Fruit fly (Drosophila melanogaster) whole organism, embryonic: ENCODE results near the gene CoRest.

Experiments
- CG12155 ChIP-seq: fragments of 200-800 bp; sonication (Bioruptor generic); optimal IDR thresholded peaks from 3 replicates; lab custom pipeline; 2016; ENCODE audit warnings: missing biosample characterization, missing genetic modification characterization
- CG12769 ChIP-seq: fragments of 200-800 bp; sonication (Bioruptor generic); optimal IDR thresholded peaks from 2 replicates; lab custom pipeline; 2019; ENCODE audit warnings: missing biosample characterization, mild to moderate bottlenecking, missing genetic modification characterization, moderate library complexity
- CG13287 ChIP-seq: fragments of 200-800 bp; sonication (Bioruptor generic); IDR thresholded peaks from 2 replicates; pipeline ENCODE4 v1.3.6; 2022; ENCODE audit warnings: missing biosample characterization, missing genetic modification characterization; ENCODE audit not compliant: partially characterized antibody
- CG14014 ChIP-seq: fragments of 200-800 bp; sonication (Bioruptor generic); IDR thresholded peaks from 2 replicates; pipeline ENCODE4 v1.3.6; 2022; ENCODE audit warnings: missing biosample characterization, missing genetic modification characterization
- CG16779 ChIP-seq: fragments of 200-800 bp; sonication (Bioruptor generic); IDR thresholded peaks from 2 replicates; pipeline ENCODE4 v1.3.6; 2022; ENCODE audit warnings: missing biosample characterization, missing genetic modification characterization
- CG16815 ChIP-seq: fragments of 200-800 bp; sonication (Bioruptor generic); optimal IDR thresholded peaks from 3 replicates; lab custom pipeline; 2017; ENCODE audit warnings: missing biosample characterization, mild to moderate bottlenecking, missing genetic modification characterization
- CG1832 ChIP-seq: fragments of 200-800 bp; sonication (Bioruptor generic); optimal IDR thresholded peaks from 2 replicates; lab custom pipeline; 2017; ENCODE audit warnings: missing biosample characterization, mild to moderate bottlenecking, missing genetic modification characterization, inconsistent platforms
- CG32532 ChIP-seq: fragments of 200-800 bp; sonication (Bioruptor generic); IDR thresholded peaks from 2 replicates; pipeline ENCODE4 v1.3.6; 2022; ENCODE audit warnings: missing biosample characterization, missing genetic modification characterization
- CG32767 ChIP-seq: fragments of 200-800 bp; sonication (Bioruptor generic); IDR thresholded peaks from 2 replicates; pipeline ENCODE4 v1.3.6; 2022; ENCODE audit warnings: missing biosample characterization, missing genetic modification characterization
- CG3726 ChIP-seq: fragments of 200-800 bp; sonication (Bioruptor generic); IDR thresholded peaks from 3 replicates; pipeline ENCODE4, ENCODE4 v1.3.6; 2022; ENCODE audit warnings: missing biosample characterization, missing genetic modification characterization
- CG3995 ChIP-seq: fragments of 200-800 bp; sonication (Bioruptor generic); optimal IDR thresholded peaks from 3 replicates; lab custom pipeline; 2016; ENCODE audit warnings: missing biosample characterization, missing genetic modification characterization
- CG4404 ChIP-seq: fragments of 200-800 bp; sonication (Bioruptor generic); IDR thresholded peaks from 2 replicates; pipeline ENCODE4 v1.3.6; 2022; ENCODE audit warnings: missing biosample characterization, missing genetic modification characterization
- CG4820 ChIP-seq: fragments of 200-800 bp; sonication (Bioruptor generic); optimal IDR thresholded peaks from 3 replicates; lab custom pipeline; 2016; ENCODE audit warnings: missing biosample characterization, missing genetic modification characterization
- CG6654 ChIP-seq: fragments of 200-800 bp; sonication (Bioruptor generic); optimal IDR thresholded peaks from 2 replicates; lab custom pipeline; 2017; ENCODE audit warnings: missing biosample characterization, mild to moderate bottlenecking, missing genetic modification characterization
- CG6791 ChIP-seq: fragments of 200-800 bp; sonication (Bioruptor generic); IDR thresholded peaks from 3 replicates; pipeline ENCODE4 v1.3.6; 2022; ENCODE audit warnings: missing biosample characterization, missing genetic modification characterization; ENCODE audit not compliant: partially characterized antibody
- CG7357 ChIP-seq: fragments of 200-800 bp; sonication (Bioruptor generic); IDR thresholded peaks from 3 replicates; pipeline ENCODE4 v1.3.6; 2022; ENCODE audit warnings: missing biosample characterization, missing genetic modification characterization
- CG7928 ChIP-seq: fragments of 200-800 bp; sonication (Bioruptor generic); optimal IDR thresholded peaks from 2 replicates; lab custom pipeline; 2017; ENCODE audit warnings: missing biosample characterization, mild to moderate bottlenecking, missing genetic modification characterization
- CG8290 ChIP-seq, 3 experiments: fragments of 200-800 bp; sonication (Bioruptor generic); optimal IDR thresholded peaks; 2 replicates each; lab custom pipeline; 2016 to 2019; ENCODE audit warnings: missing biosample characterization in 3 of 3, missing genetic modification characterization in 3 of 3, mild to moderate bottlenecking in 2 of 3, moderate library complexity in 1 of 3
- CG8478 ChIP-seq: fragments of >200 bp; optimal IDR thresholded peaks from 2 replicates; lab custom pipeline; 2018
- Dref ChIP-seq: fragments of 200-800 bp; sonication (Bioruptor generic); IDR thresholded peaks from 2 replicates; pipeline ENCODE4 v1.3.6; 2022; ENCODE audit warnings: missing biosample characterization, missing genetic modification characterization
- Eip74EF ChIP-seq, 2 experiments: fragments of 200-800 bp in 1 of 2; fragments of >200 bp in 1 of 2; sonication (Bioruptor generic) in 1 of 2; optimal IDR thresholded peaks; 2 replicates each; lab custom pipeline; 2017 to 2019; ENCODE audit warnings: missing biosample characterization in 2 of 2, missing genetic modification characterization in 2 of 2, mild to moderate bottlenecking in 1 of 2, moderate library complexity in 1 of 2
- Fer3 ChIP-seq: fragments of 200-800 bp; sonication (Bioruptor generic); optimal IDR thresholded peaks from 2 replicates; lab custom pipeline; 2018; ENCODE audit warnings: missing biosample characterization, mild to moderate bottlenecking, missing genetic modification characterization, moderate library complexity
- MESR4 ChIP-seq: fragments of 200-800 bp; sonication (Bioruptor generic); optimal IDR thresholded peaks from 2 replicates; lab custom pipeline; 2018; ENCODE audit warnings: missing biosample characterization, mild to moderate bottlenecking, missing genetic modification characterization, moderate library complexity
- Med ChIP-seq: fragments of 200-800 bp; sonication (Bioruptor generic); peaks from one replicate; lab custom pipeline; 2016; ENCODE audit warnings: missing biosample characterization, missing genetic modification characterization, mild to moderate bottlenecking, inconsistent platforms, moderate library complexity
- Poxn ChIP-seq: fragments of 200-800 bp; sonication (Bioruptor generic); IDR thresholded peaks from 2 replicates; pipeline ENCODE4 v1.3.6; 2022; ENCODE audit warnings: missing biosample characterization, missing genetic modification characterization
- Rfx ChIP-seq: fragments of 200-800 bp; sonication (Bioruptor generic); IDR thresholded peaks from 2 replicates; pipeline ENCODE4 v1.3.6; 2022; ENCODE audit warnings: missing biosample characterization, missing genetic modification characterization
- Stat92E ChIP-seq, 3 experiments: fragments of >200 bp in 2 of 3; fragments of 200-800 bp in 1 of 3; sonication (Bioruptor generic) in 1 of 3; optimal IDR thresholded peaks; 2 replicates each; lab custom pipeline; 2017 to 2019; ENCODE audit warnings: missing biosample characterization in 3 of 3, missing genetic modification characterization in 3 of 3, mild to moderate bottlenecking in 1 of 3, moderate library complexity in 1 of 3
- Xbp1 ChIP-seq: fragments of 200-800 bp; sonication (Bioruptor generic); optimal IDR thresholded peaks from 3 replicates; lab custom pipeline; 2016; ENCODE audit warnings: missing biosample characterization, mild to moderate bottlenecking, missing genetic modification characterization
- cg ChIP-seq: fragments of 200-800 bp; sonication (Bioruptor generic); optimal IDR thresholded peaks from 3 replicates; lab custom pipeline; 2019; ENCODE audit warnings: missing biosample characterization, mild to moderate bottlenecking, missing genetic modification characterization, moderate library complexity
- chif ChIP-seq, 2 experiments: fragments of 200-800 bp; sonication (Bioruptor generic); optimal IDR thresholded peaks; 3 replicates each; lab custom pipeline; 2016; ENCODE audit warnings: missing biosample characterization in 2 of 2, missing genetic modification characterization in 2 of 2
- ci ChIP-seq: fragments of 200-800 bp; sonication (Bioruptor generic); IDR thresholded peaks from 3 replicates; pipeline ENCODE4 v1.3.6; 2022; ENCODE audit warnings: missing biosample characterization, missing genetic modification characterization
- gcm ChIP-seq: fragments of 200-800 bp; sonication (Bioruptor generic); optimal IDR thresholded peaks from 2 replicates; lab custom pipeline; 2019; ENCODE audit warnings: missing biosample characterization, mild to moderate bottlenecking, missing genetic modification characterization, moderate library complexity
- grn ChIP-seq: fragments of 200-800 bp; sonication (Bioruptor generic); optimal IDR thresholded peaks from 3 replicates; lab custom pipeline; 2017; ENCODE audit warnings: missing biosample characterization, missing genetic modification characterization
- kni ChIP-seq: fragments of 200-800 bp; sonication (Bioruptor generic); optimal IDR thresholded peaks from 3 replicates; lab custom pipeline; 2017; ENCODE audit warnings: mild to moderate bottlenecking, missing biosample characterization, missing genetic modification reagents, missing genetic modification characterization
- lilli ChIP-seq: fragments of 200-800 bp; sonication (Bioruptor generic); optimal IDR thresholded peaks from 3 replicates; lab custom pipeline; 2016; ENCODE audit warnings: missing biosample characterization, missing genetic modification characterization
- lola ChIP-seq, 3 experiments: fragments of >200 bp in 2 of 3; fragments of 200-800 bp in 1 of 3; sonication (Bioruptor generic) in 1 of 3; optimal IDR thresholded peaks; 2 replicates each; lab custom pipeline; 2017 to 2019; ENCODE audit warnings: missing biosample characterization in 3 of 3, missing genetic modification characterization in 3 of 3, mild to moderate bottlenecking in 1 of 3, moderate library complexity in 1 of 3
- lov ChIP-seq, 2 experiments: fragments of 200-800 bp in 1 of 2; fragments of >200 bp in 1 of 2; sonication (Bioruptor generic) in 1 of 2; IDR thresholded peaks in 1 of 2; optimal IDR thresholded peaks in 1 of 2; 2 replicates in 1 of 2; 3 replicates in 1 of 2; pipeline versions ENCODE4 v1.3.6 to Lab custom; 2017 to 2022; ENCODE audit warnings: missing biosample characterization in 1 of 2, missing genetic modification characterization in 1 of 2
- nmo ChIP-seq: fragments of 200-800 bp; sonication (Bioruptor generic); optimal IDR thresholded peaks from 2 replicates; lab custom pipeline; 2018; ENCODE audit warnings: missing biosample characterization, mild to moderate bottlenecking, missing genetic modification characterization, moderate library complexity
- nom ChIP-seq: fragments of 200-800 bp; sonication (Bioruptor generic); optimal IDR thresholded peaks from 2 replicates; lab custom pipeline; 2017; ENCODE audit warnings: missing biosample characterization, missing genetic modification characterization, mild to moderate bottlenecking, moderate library complexity, missing genetic modification reagents
- prd ChIP-seq, 3 experiments: fragments of >200 bp in 2 of 3; fragments of 200-800 bp in 1 of 3; sonication (Bioruptor generic) in 1 of 3; optimal IDR thresholded peaks in 2 of 3; IDR thresholded peaks in 1 of 3; 2 replicates in 2 of 3; 3 replicates in 1 of 3; pipeline versions ENCODE4 v1.3.6 to Lab custom; 2017 to 2022; ENCODE audit warnings: missing biosample characterization in 1 of 3, missing genetic modification characterization in 1 of 3
- repo ChIP-seq: fragments of 200-800 bp; sonication (Bioruptor generic); optimal IDR thresholded peaks from 2 replicates; lab custom pipeline; 2016; ENCODE audit warnings: missing biosample characterization, missing genetic modification characterization
- run ChIP-seq: fragments of 200-800 bp; sonication (Bioruptor generic); optimal IDR thresholded peaks from 3 replicates; lab custom pipeline; 2018; ENCODE audit warnings: missing biosample characterization, mild to moderate bottlenecking, missing genetic modification characterization
- sens ChIP-seq: fragments of 200-800 bp; sonication (Bioruptor generic); peaks from one replicate; lab custom pipeline; 2016; ENCODE audit warnings: missing biosample characterization, missing genetic modification characterization
- seq ChIP-seq: fragments of 200-800 bp; sonication (Bioruptor generic); IDR thresholded peaks from 2 replicates; pipeline ENCODE4 v1.3.6; 2022; ENCODE audit warnings: missing biosample characterization, missing genetic modification characterization
- sisA ChIP-seq: fragments of 200-800 bp; sonication (Bioruptor generic); IDR thresholded peaks from 2 replicates; pipeline ENCODE4 v1.3.6; 2022; ENCODE audit warnings: missing biosample characterization, missing genetic modification characterization
- yki ChIP-seq: fragments of >200 bp; optimal IDR thresholded peaks from 3 replicates; lab custom pipeline; 2018
- zfh2 ChIP-seq: fragments of 200-800 bp; sonication (Bioruptor generic); optimal IDR thresholded peaks from 2 replicates; lab custom pipeline; 2016; ENCODE audit warnings: missing biosample characterization, missing genetic modification characterization

The CoRest gene

dm6 chrX:19578908-19579647 is 57.3 kb downstream of the CoRest start:
- TF ChIP-seq CG32532 (GFP tag; lab: Robert Waterston, UW) (no peak; the same call in none of the 2 replicates), chif (GFP tag; optimal IDR thresholded peaks at IDR 0.05; lab: Kevin White, UChicago) (no peak), CG6791 (GFP tag; lab: Robert Waterston, UW) (no peak), CG13287 (GFP tag; lab: Robert Waterston, UW) (no peak), CG16815 (GFP tag; lab: Kevin White, UChicago) (no peak), CG14014 (GFP tag; lab: Robert Waterston, UW) (no peak), Eip74EF (GFP tag; optimal IDR thresholded peaks at IDR 0.05; lab: Kevin White, UChicago) (peak in 1 of 2 experiments; percentile 2), CG7928 (GFP tag; lab: Kevin White, UChicago) (peak; percentile 75), nmo (no peak), seq (GFP tag; lab: Robert Waterston, UW) (0 out of 2 replicates have a peak, but pooled peaks have one; percentile 8), lola (GFP tag; optimal IDR thresholded peaks at IDR 0.05; lab: Kevin White, UChicago) (peak in 1 of 3 experiments; percentile 92), sens (peak; percentile 68), CG3995 (GFP tag; lab: Kevin White, UChicago) (peak; percentile 92), prd (optimal IDR thresholded peaks at IDR 0.05; lab: Kevin White, UChicago) (no peak), prd (GFP tag; IDR thresholded peaks at IDR 0.05; lab: Robert Waterston, UW) (0 out of 3 replicates have a peak, but pooled peaks have one; percentile 12), CG8290 (GFP tag; optimal IDR thresholded peaks at IDR 0.05; lab: Kevin White, UChicago) (no peak), CG8290 (tag; optimal IDR thresholded peaks at IDR 0.05; lab: Kevin White, UChicago) (no peak), repo (GFP tag; lab: Kevin White, UChicago) (no peak), Med (GFP tag; lab: Kevin White, UChicago) (peak; percentile 47), MESR4 (peak; percentile 71), CG32767 (GFP tag; lab: Robert Waterston, UW) (0 out of 2 replicates have a peak, but pooled peaks have one; percentile 21), CG1832 (GFP tag; lab: Kevin White, UChicago) (peak; percentile 67), CG8478 (lab: Kevin White, UChicago) (peak; percentile 99), CG12769 (peak; percentile 78), Xbp1 (no peak), ci (0 out of 3 replicates have a peak, but pooled peaks have one; percentile 23), cg (peak; percentile 95), Stat92E (GFP tag; optimal IDR thresholded peaks at IDR 0.05; lab: Kevin White, UChicago) (peak in 1 of 3 experiments; percentile 80), CG7357 (GFP tag; lab: Robert Waterston, UW) (peak; percentile 70), lov (optimal IDR thresholded peaks at IDR 0.05; lab: Kevin White, UChicago) (no peak), lov (GFP tag; IDR thresholded peaks at IDR 0.05; lab: Robert Waterston, UW) (no peak), Dref (GFP tag; lab: Robert Waterston, UW) (no peak), CG12155 (GFP tag; lab: Kevin White, UChicago) (no peak), Rfx (GFP tag; lab: Robert Waterston, UW) (no peak), gcm (GFP tag; lab: Kevin White, UChicago) (no peak)

- TF ChIP-seq lilli (GFP tag; lab: Kevin White, UChicago), result no peak
- TF ChIP-seq run, result no peak
- no peak for TF ChIP-seq grn
- TF ChIP-seq yki, result no peak
- no peak for TF ChIP-seq CG6654 (GFP tag; lab: Kevin White, UChicago)
- TF ChIP-seq zfh2, result no peak
- TF ChIP-seq Fer3 (tag; lab: Kevin White, UChicago), result no peak
- no peak for TF ChIP-seq nom (GFP tag; lab: Kevin White, UChicago)
- no peak for TF ChIP-seq CG4820 (GFP tag; lab: Kevin White, UChicago)
- TF ChIP-seq CG3726 (GFP tag; lab: Robert Waterston, UW), result no peak
- TF ChIP-seq CG4404 (GFP tag; lab: Robert Waterston, UW), result no peak
- no peak for TF ChIP-seq sisA (GFP tag; lab: Robert Waterston, UW)
- TF ChIP-seq kni, result no peak
- TF ChIP-seq Poxn (GFP tag; lab: Robert Waterston, UW), result no peak
- peak; percentile 66 for TF ChIP-seq sens
- no peak for TF ChIP-seq CG16779 (GFP tag; lab: Robert Waterston, UW)
Measured at dm6 chrX:19579648-19580301, 58.0 kb downstream of the CoRest start, which contains the start of gene Tao. Gene Tao (minus strand): TSS chrX:19579800.
